Worm (Caenorhabditis elegans) whole organism, L4 larva: ENCODE data around the gene gst-37.

ENCODE experiments used
- F10B5.3 ChIP-seq: sonication (generic microtip); optimal IDR thresholded peaks from 2 replicates; lab custom pipeline; 2016; ENCODE audit warnings: mild to moderate bottlenecking, missing genetic modification characterization, missing compliant biosample characterization
- F26F4.8 ChIP-seq: fragments of 200-800 bp; sonication (Bioruptor generic); conservative IDR thresholded peaks from 2 replicates; pipeline ENCODE4 v1.3.6; 2022; ENCODE audit warnings: missing genetic modification characterization, missing compliant biosample characterization
- F37D6.2 ChIP-seq: sonication (generic microtip); optimal IDR thresholded peaks from 2 replicates; lab custom pipeline; 2016; ENCODE audit warnings: mild to moderate bottlenecking, missing genetic modification characterization, missing compliant biosample characterization
- T26A8.4 ChIP-seq: fragments of 200-800 bp; sonication (Bioruptor generic); IDR thresholded peaks from 2 replicates; pipeline ENCODE4 v1.3.6; 2022; ENCODE audit warnings: missing genetic modification characterization, missing compliant biosample characterization
- Y105C5A.15 ChIP-seq: fragments of 200-800 bp; sonication (Bioruptor generic); IDR thresholded peaks from 2 replicates; pipeline ENCODE4 v1.3.6; 2022; ENCODE audit warnings: missing genetic modification characterization, missing compliant biosample characterization
- Y48G9A.11 ChIP-seq: fragments of 200-800 bp; sonication (Bioruptor generic); IDR thresholded peaks from 2 replicates; pipeline ENCODE4 v1.3.6; 2022; ENCODE audit warnings: missing genetic modification reagents, missing genetic modification characterization, missing compliant biosample characterization
- Y75B8A.6 ChIP-seq: fragments of 200-800 bp; sonication (Bioruptor generic); IDR thresholded peaks from 2 replicates; pipeline ENCODE4 v1.3.6; 2022; ENCODE audit warnings: missing genetic modification reagents, missing genetic modification characterization, missing compliant biosample characterization
- ZK546.5 ChIP-seq, 2 experiments: sonication (generic microtip); optimal IDR thresholded peaks; 2 replicates each; lab custom pipeline; 2017; ENCODE audit warnings: missing biosample characterization in 2 of 2, missing genetic modification characterization in 2 of 2
- aha-1 ChIP-seq: fragments of 150-350 bp; peaks from one replicate; lab custom pipeline; 2014; ENCODE audit warnings: missing biosample characterization, missing genetic modification characterization
- attf-4 ChIP-seq: sonication (generic microtip); optimal IDR thresholded peaks from 3 replicates; lab custom pipeline; 2017; ENCODE audit warnings: missing biosample characterization, missing genetic modification characterization
- ceh-20 ChIP-seq: fragments of 200-800 bp; sonication (Bioruptor generic); IDR thresholded peaks from 2 replicates; pipeline ENCODE4 v1.3.6; 2022; ENCODE audit warnings: missing genetic modification reagents, missing genetic modification characterization, missing compliant biosample characterization
- ceh-28 ChIP-seq: fragments of 150-350 bp; optimal IDR thresholded peaks from 2 replicates; lab custom pipeline; 2014; ENCODE audit warnings: missing biosample characterization, missing genetic modification reagents, missing genetic modification characterization
- ceh-82 ChIP-seq: sonication (generic microtip); optimal IDR thresholded peaks from 2 replicates; lab custom pipeline; 2017; ENCODE audit warnings: missing biosample characterization, missing genetic modification characterization
- ces-1 ChIP-seq: fragments of 150-350 bp; sonication (generic microtip); optimal IDR thresholded peaks from 4 replicates; lab custom pipeline; 2014; ENCODE audit warnings: missing biosample characterization, missing genetic modification reagents, missing genetic modification characterization
- daf-16 ChIP-seq, 3 experiments: sonication (generic microtip); optimal IDR thresholded peaks; 2 replicates each; lab custom pipeline; 2016 to 2017; ENCODE audit warnings: missing genetic modification characterization in 3 of 3, missing genetic modification reagents in 3 of 3, mild to moderate bottlenecking in 2 of 3, missing compliant biosample characterization in 2 of 3, missing biosample characterization in 1 of 3, moderate library complexity in 1 of 3
- daf-19 ChIP-seq: fragments of 200-800 bp; sonication (Bioruptor generic); conservative IDR thresholded peaks from 2 replicates; pipeline ENCODE4 v1.3.6; 2022; ENCODE audit warnings: missing genetic modification characterization, missing compliant biosample characterization
- dmd-6 ChIP-seq: fragments of 200-800 bp; sonication (Bioruptor generic); IDR thresholded peaks from 2 replicates; pipeline ENCODE4 v1.3.6; 2022; ENCODE audit warnings: missing genetic modification reagents, missing genetic modification characterization, missing compliant biosample characterization
- egl-43 ChIP-seq: fragments of 200-800 bp; sonication (Bioruptor generic); IDR thresholded peaks from 2 replicates; pipeline ENCODE4 v1.3.6; 2022; ENCODE audit warnings: missing genetic modification reagents, missing genetic modification characterization, missing compliant biosample characterization
- fkh-10 ChIP-seq: fragments of 150-350 bp; optimal IDR thresholded peaks from 2 replicates; lab custom pipeline; 2014; ENCODE audit warnings: missing biosample characterization, missing genetic modification reagents, missing genetic modification characterization
- fos-1 ChIP-seq: fragments of 150-350 bp; optimal IDR thresholded peaks from 2 replicates; lab custom pipeline; 2014; ENCODE audit warnings: missing biosample characterization, missing genetic modification characterization
- gei-8 ChIP-seq: fragments of 200-800 bp; sonication (Bioruptor generic); optimal IDR thresholded peaks from 2 replicates; lab custom pipeline; 2018; ENCODE audit warnings: mild to moderate bottlenecking, missing genetic modification characterization, missing compliant biosample characterization
- hif-1 ChIP-seq, 2 experiments: sonication (generic microtip); optimal IDR thresholded peaks; 2 replicates each; lab custom pipeline; 2016 to 2017; ENCODE audit warnings: missing compliant biosample characterization in 2 of 2, missing genetic modification characterization in 2 of 2, missing genetic modification reagents in 2 of 2, missing genotype in 2 of 2, mild to moderate bottlenecking in 1 of 2
- hlh-11 ChIP-seq: fragments of 200-800 bp; sonication (Bioruptor generic); optimal IDR thresholded peaks from 2 replicates; lab custom pipeline; 2018; ENCODE audit warnings: mild to moderate bottlenecking, missing genetic modification characterization, missing compliant biosample characterization
- hmg-1.1 ChIP-seq: fragments of 200-800 bp; sonication (Bioruptor generic); IDR thresholded peaks from 2 replicates; pipeline ENCODE4 v1.3.6; 2022; ENCODE audit warnings: missing genetic modification reagents, missing genetic modification characterization, missing compliant biosample characterization
- lin-1 ChIP-seq: fragments of 200-800 bp; sonication (Bioruptor generic); IDR thresholded peaks from 2 replicates; pipeline ENCODE4 v1.3.6; 2022; ENCODE audit warnings: missing genetic modification reagents, missing genetic modification characterization, missing compliant biosample characterization
- lin-15B ChIP-seq: fragments of 150-350 bp; sonication (generic microtip); optimal IDR thresholded peaks from 3 replicates; lab custom pipeline; 2014; ENCODE audit warnings: missing biosample characterization, missing genetic modification characterization
- madf-5 ChIP-seq, 2 experiments: fragments of 200-800 bp; sonication (Bioruptor generic); IDR thresholded peaks; 2 replicates each; pipeline ENCODE4 v1.3.6; 2022; ENCODE audit warnings: missing compliant biosample characterization in 2 of 2, missing genetic modification characterization in 2 of 2
- madf-9 ChIP-seq: fragments of 200-800 bp; sonication (Bioruptor generic); conservative IDR thresholded peaks from 2 replicates; pipeline ENCODE4 v1.3.6; 2022; ENCODE audit warnings: missing genetic modification reagents, missing genetic modification characterization, missing compliant biosample characterization
- mdt-29 ChIP-seq: fragments of 200-800 bp; sonication (Bioruptor generic); IDR thresholded peaks from 2 replicates; pipeline ENCODE4 v1.3.6; 2022; ENCODE audit warnings: missing genetic modification reagents, missing genetic modification characterization, missing compliant biosample characterization
- mes-2 ChIP-seq: sonication (generic microtip); optimal IDR thresholded peaks from 2 replicates; lab custom pipeline; 2016; ENCODE audit warnings: missing genotype, mild to moderate bottlenecking, missing genetic modification characterization, missing compliant biosample characterization; ENCODE audit not compliant: poor library complexity, severe bottlenecking
- nhr-10 ChIP-seq: fragments of 150-350 bp; optimal IDR thresholded peaks from 2 replicates; lab custom pipeline; 2014; ENCODE audit warnings: missing biosample characterization, missing genetic modification characterization
- nhr-11 ChIP-seq: fragments of 150-350 bp; optimal IDR thresholded peaks from 2 replicates; lab custom pipeline; 2014; ENCODE audit warnings: missing biosample characterization, missing genetic modification characterization
- nhr-237 ChIP-seq: sonication (generic microtip); optimal IDR thresholded peaks from 2 replicates; lab custom pipeline; 2017; ENCODE audit warnings: missing biosample characterization, missing genetic modification characterization
- nhr-28 ChIP-seq: fragments of 150-350 bp; optimal IDR thresholded peaks from 2 replicates; lab custom pipeline; 2014; ENCODE audit warnings: missing biosample characterization, missing genetic modification characterization
- nhr-41 ChIP-seq: fragments of 200-800 bp; sonication (Bioruptor generic); IDR thresholded peaks from 2 replicates; pipeline ENCODE4 v1.3.6; 2022; ENCODE audit warnings: missing genetic modification reagents, missing genetic modification characterization, missing compliant biosample characterization
- nhr-42 ChIP-seq: fragments of 200-800 bp; sonication (Bioruptor generic); IDR thresholded peaks from 2 replicates; pipeline ENCODE4 v1.3.6; 2022; ENCODE audit warnings: missing genetic modification characterization, missing compliant biosample characterization
- nhr-77 ChIP-seq: fragments of 150-350 bp; optimal IDR thresholded peaks from 2 replicates; lab custom pipeline; 2014; ENCODE audit warnings: missing biosample characterization, missing genetic modification characterization
- php-3 ChIP-seq: fragments of 200-800 bp; sonication (Bioruptor generic); IDR thresholded peaks from 2 replicates; pipeline ENCODE4 v1.3.6; 2022; ENCODE audit warnings: missing genetic modification reagents, missing genetic modification characterization, missing compliant biosample characterization
- saeg-2 ChIP-seq: fragments of 200-800 bp; sonication (Bioruptor generic); IDR thresholded peaks from 2 replicates; pipeline ENCODE4 v1.3.6; 2022; ENCODE audit warnings: missing genetic modification reagents, missing genetic modification characterization, missing compliant biosample characterization
- sdz-12 ChIP-seq: fragments of 200-800 bp; sonication (Bioruptor generic); optimal IDR thresholded peaks from 2 replicates; lab custom pipeline; 2018; ENCODE audit warnings: mild to moderate bottlenecking, missing genetic modification characterization, missing compliant biosample characterization
- skn-1 ChIP-seq: fragments of 150-350 bp; optimal IDR thresholded peaks from 2 replicates; lab custom pipeline; 2014; ENCODE audit warnings: missing biosample characterization, missing genetic modification characterization
- snpc-4 ChIP-seq: fragments of 150-350 bp; optimal IDR thresholded peaks from 2 replicates; lab custom pipeline; 2014; ENCODE audit warnings: missing biosample characterization, missing genetic modification characterization
- spr-3 ChIP-seq: fragments of 200-800 bp; sonication (Bioruptor generic); optimal IDR thresholded peaks from 2 replicates; lab custom pipeline; 2018; ENCODE audit warnings: mild to moderate bottlenecking, missing genetic modification characterization, missing compliant biosample characterization
- tra-1 ChIP-seq: fragments of 200-800 bp; sonication (Bioruptor generic); IDR thresholded peaks from 2 replicates; pipeline ENCODE4 v1.3.6; 2022; ENCODE audit warnings: missing genetic modification reagents, missing genetic modification characterization, missing compliant biosample characterization
- unc-39 ChIP-seq: sonication (generic microtip); optimal IDR thresholded peaks from 2 replicates; lab custom pipeline; 2017; ENCODE audit warnings: missing biosample characterization, missing genetic modification characterization
- unc-62 ChIP-seq, 3 experiments: fragments of 150-350 bp in 1 of 3; sonication (generic microtip); optimal IDR thresholded peaks in 2 of 3; peaks in 1 of 3; 1 replicate in 1 of 3; 2 replicates in 2 of 3; lab custom pipeline; 2014 to 2017; ENCODE audit warnings: missing biosample characterization in 3 of 3, missing genetic modification characterization in 3 of 3, missing genetic modification reagents in 3 of 3, missing genotype in 1 of 3
- zip-11 ChIP-seq: fragments of 200-800 bp; sonication (Bioruptor generic); IDR thresholded peaks from 2 replicates; pipeline ENCODE4 v1.3.6; 2022; ENCODE audit warnings: missing genetic modification characterization, missing compliant biosample characterization
- zip-2 ChIP-seq: fragments of 150-350 bp; optimal IDR thresholded peaks from 2 replicates; lab custom pipeline; 2014; ENCODE audit warnings: missing biosample characterization, missing genetic modification characterization
- ztf-11 ChIP-seq: fragments of 150-350 bp; optimal IDR thresholded peaks from 2 replicates; lab custom pipeline; 2014; ENCODE audit warnings: missing biosample characterization, missing genetic modification characterization

The gst-37 gene

DNA sequence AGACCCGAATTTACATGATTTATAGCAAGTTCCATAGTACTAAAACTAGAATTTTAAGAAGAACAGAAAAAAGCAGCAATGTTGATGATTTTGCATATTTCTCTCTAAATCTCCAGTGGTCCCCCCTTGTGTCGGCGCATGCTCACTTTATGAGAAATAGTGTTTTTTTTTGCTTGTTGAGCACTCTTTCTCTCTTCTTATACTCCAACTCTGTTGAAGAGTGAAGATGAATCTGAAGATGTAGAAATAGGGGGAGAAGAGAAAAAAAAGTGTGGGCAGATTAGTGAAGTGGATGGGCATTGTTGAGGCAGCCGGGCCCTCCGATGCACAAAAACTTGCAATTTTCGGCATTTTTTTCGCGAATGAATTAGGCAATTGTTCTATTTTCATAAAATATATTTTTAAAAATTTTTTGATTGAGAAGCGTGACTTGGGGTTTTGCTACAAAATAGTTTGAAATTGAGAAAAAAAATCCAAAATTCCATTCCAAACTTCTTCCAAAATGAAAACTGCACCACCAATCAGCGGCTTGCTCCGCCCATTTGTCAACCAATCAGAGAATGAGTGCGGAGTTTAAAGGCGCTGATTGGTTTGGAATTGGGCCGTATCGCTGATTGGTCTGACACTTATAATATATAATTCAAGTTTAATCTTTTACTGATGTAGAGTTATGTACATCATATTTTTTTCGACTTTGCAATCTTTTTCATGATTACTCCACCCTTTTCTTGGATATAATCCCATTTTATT lies 19.2 kb downstream of the gst-37 start:
- TF ChIP-seq fkh-10 (GFP tag; lab: Kevin White, UChicago) (peak; percentile 63), aha-1 (tag; lab: Kevin White, UChicago) (peak; percentile 81), spr-3 (no peak), lin-1 (GFP tag; lab: Robert Waterston, UW) (no peak)

ce11 chrV:1943465-1943864 lies 22.0 kb downstream of the gst-37 start:
- TF ChIP-seq mdt-29 (GFP tag; lab: Robert Waterston, UW) = no peak
- TF ChIP-seq daf-16 (GFP tag; optimal IDR thresholded peaks at IDR 0.05; lab: Kevin White, UChicago) = no peak
- no peak for TF ChIP-seq daf-16 (tag; optimal IDR thresholded peaks at IDR 0.05; lab: Kevin White, UChicago)
- no peak for TF ChIP-seq zip-11 (GFP tag; lab: Robert Waterston, UW)
- no peak for TF ChIP-seq attf-4 (tag; lab: Kevin White, UChicago)
- no peak for TF ChIP-seq ces-1 (GFP tag; lab: Kevin White, UChicago)
- TF ChIP-seq tra-1 (GFP tag; lab: Robert Waterston, UW) = no peak
- TF ChIP-seq snpc-4 (tag; lab: Kevin White, UChicago) = no peak
- no peak for TF ChIP-seq unc-39
- TF ChIP-seq lin-15B (tag; lab: Kevin White, UChicago) = no peak
- no peak for TF ChIP-seq gei-8
- TF ChIP-seq madf-5 (GFP tag; IDR thresholded peaks at IDR 0.05; lab: Robert Waterston, UW) = no peak
- TF ChIP-seq nhr-11 = no peak
- peak; percentile 50 for TF ChIP-seq F37D6.2 (tag; lab: Kevin White, UChicago)
- TF ChIP-seq Y75B8A.6 (GFP tag; lab: Robert Waterston, UW) = no peak
- TF ChIP-seq Y105C5A.15 = no peak
- TF ChIP-seq dmd-6 = no peak
- no peak for TF ChIP-seq saeg-2
- TF ChIP-seq fos-1 = no peak
- no peak for TF ChIP-seq madf-9
- TF ChIP-seq hif-1 (tag; optimal IDR thresholded peaks at IDR 0.05; lab: Kevin White, UChicago) = no peak
- TF ChIP-seq nhr-41 (GFP tag; lab: Robert Waterston, UW) = no peak
- no peak for TF ChIP-seq ZK546.5 (tag; optimal IDR thresholded peaks at IDR 0.05; lab: Kevin White, UChicago)
- TF ChIP-seq nhr-28 (tag; lab: Kevin White, UChicago) = no peak
- TF ChIP-seq nhr-237 (tag; lab: Kevin White, UChicago) = no peak
- no peak for TF ChIP-seq nhr-77
- no peak for TF ChIP-seq skn-1 (tag; lab: Kevin White, UChicago)
- no peak for TF ChIP-seq ceh-20 (GFP tag; lab: Robert Waterston, UW)
- no peak for TF ChIP-seq zip-2 (tag; lab: Kevin White, UChicago)
- TF ChIP-seq daf-19 (GFP tag; lab: Robert Waterston, UW) = no peak
- no peak for TF ChIP-seq T26A8.4 (GFP tag; lab: Robert Waterston, UW)
- TF ChIP-seq nhr-10 (tag; lab: Kevin White, UChicago) = no peak
- TF ChIP-seq ztf-11 (tag; lab: Kevin White, UChicago) = no peak
- peak in 1 of 2 experiments; percentile 11 for TF ChIP-seq unc-62 (GFP tag; optimal IDR thresholded peaks at IDR 0.05 in 1 of 2; lab: Kevin White, UChicago)
- TF ChIP-seq unc-62 (tag; optimal IDR thresholded peaks at IDR 0.05; lab: Kevin White, UChicago) = no peak
- TF ChIP-seq hlh-11 = no peak
- no peak for TF ChIP-seq sdz-12
- TF ChIP-seq Y48G9A.11 (GFP tag; lab: Robert Waterston, UW) = no peak
- peak; percentile 52 for TF ChIP-seq hmg-1.1 (GFP tag; lab: Robert Waterston, UW)
- TF ChIP-seq egl-43 (GFP tag; lab: Robert Waterston, UW) = no peak
- no peak for TF ChIP-seq php-3 (GFP tag; lab: Robert Waterston, UW)
- TF ChIP-seq ceh-28 (tag; lab: Kevin White, UChicago) = no peak
- no peak for TF ChIP-seq nhr-42 (GFP tag; lab: Robert Waterston, UW)
- TF ChIP-seq F10B5.3 (tag; lab: Kevin White, UChicago) = no peak
- no peak for TF ChIP-seq F26F4.8 (GFP tag; lab: Robert Waterston, UW)
- TF ChIP-seq mes-2 (tag; lab: Kevin White, UChicago) = no peak
- no peak for TF ChIP-seq ceh-82 (tag; lab: Kevin White, UChicago)
